Fruit fly (Drosophila melanogaster) whole organism, embryonic: ENCODE data around the gene CG7889.
A peak's percentile ranks its signal among the peaks of the same experiment; 100 is the strongest.

Experiments used
- CG11696 ChIP-seq: fragments of 200-800 bp; sonication (Bioruptor generic); IDR thresholded peaks from 2 replicates; pipeline ENCODE4 v1.3.6; 2022; ENCODE audit warnings: missing biosample characterization, missing genetic modification characterization
- CG1529 ChIP-seq: fragments of 200-800 bp; sonication (Bioruptor generic); optimal IDR thresholded peaks from 3 replicates; lab custom pipeline; 2018; ENCODE audit warnings: missing biosample characterization, missing genetic modification characterization
- CG31224 ChIP-seq: fragments of 200-800 bp; sonication (Bioruptor generic); IDR thresholded peaks from 2 replicates; pipeline ENCODE4 v1.3.6; 2022; ENCODE audit warnings: missing biosample characterization, missing genetic modification characterization
- CG4854 ChIP-seq: fragments of 200-800 bp; sonication (Bioruptor generic); optimal IDR thresholded peaks from 2 replicates; lab custom pipeline; 2016; ENCODE audit warnings: missing biosample characterization, missing genetic modification characterization, inconsistent platforms
- CG8388 ChIP-seq: fragments of 200-800 bp; sonication (Bioruptor generic); optimal IDR thresholded peaks from 2 replicates; lab custom pipeline; 2019; ENCODE audit warnings: missing biosample characterization, mild to moderate bottlenecking, missing genetic modification characterization, moderate library complexity
- Stat92E ChIP-seq, 3 experiments: fragments of >200 bp in 2 of 3; fragments of 200-800 bp in 1 of 3; sonication (Bioruptor generic) in 1 of 3; optimal IDR thresholded peaks; 2 replicates each; lab custom pipeline; 2017 to 2019; ENCODE audit warnings: missing biosample characterization in 3 of 3, missing genetic modification characterization in 3 of 3, mild to moderate bottlenecking in 1 of 3, moderate library complexity in 1 of 3
- gce ChIP-seq: fragments of 200-800 bp; sonication (Bioruptor generic); IDR thresholded peaks from 3 replicates; pipeline ENCODE4 v1.3.6; 2022; ENCODE audit warnings: missing biosample characterization, missing genetic modification characterization
- grau ChIP-seq: fragments of 200-800 bp; optimal IDR thresholded peaks from 3 replicates; lab custom pipeline; 2019; ENCODE audit warnings: missing biosample characterization, mild to moderate bottlenecking, missing genetic modification characterization, moderate library complexity
- salm ChIP-seq: fragments of 200-800 bp; sonication (Bioruptor generic); optimal IDR thresholded peaks from 2 replicates; lab custom pipeline; 2018; ENCODE audit warnings: missing biosample characterization, mild to moderate bottlenecking, missing genetic modification characterization
- stc ChIP-seq: fragments of 200-800 bp; sonication (Bioruptor generic); IDR thresholded peaks from 2 replicates; pipeline ENCODE4 v1.3.6; 2022; ENCODE audit warnings: missing biosample characterization, missing genetic modification characterization
- unpg ChIP-seq: fragments of 200-800 bp; sonication (Bioruptor generic); optimal IDR thresholded peaks from 3 replicates; lab custom pipeline; 2018; ENCODE audit warnings: missing biosample characterization, mild to moderate bottlenecking, missing genetic modification characterization, moderate library complexity

dm6 chrX:19208014-19208413, 35.4 kb upstream of the CG7889 start, which contains the start of gene Ulp1:
- no peak for TF ChIP-seq Stat92E (GFP tag; optimal IDR thresholded peaks at IDR 0.05; lab: Kevin White, UChicago)
- TF ChIP-seq CG31224 (GFP tag; lab: Robert Waterston, UW) = no peak
- no peak for TF ChIP-seq CG8388 (GFP tag; lab: Kevin White, UChicago)
- TF ChIP-seq grau (tag; lab: Kevin White, UChicago) = peak; percentile 28
- no peak for TF ChIP-seq salm (tag; lab: Kevin White, UChicago)
- no peak for TF ChIP-seq CG4854 (GFP tag; lab: Kevin White, UChicago)
- no peak for TF ChIP-seq CG11696 (GFP tag; lab: Robert Waterston, UW)
- TF ChIP-seq gce (GFP tag; lab: Robert Waterston, UW) = no peak
- TF ChIP-seq stc = no peak
- TF ChIP-seq unpg (GFP tag; lab: Kevin White, UChicago) = no peak
- no peak for TF ChIP-seq CG1529
